Fruit fly (Drosophila melanogaster) whole organism, adult: ENCODE data around the gene CG31804.

Experiments
- CG11617 ChIP-seq: fragments of 200-800 bp; sonication (Bioruptor generic); optimal IDR thresholded peaks from 2 replicates; lab custom pipeline; 2017; ENCODE audit warnings: mild to moderate bottlenecking, missing biosample characterization, missing genetic modification reagents, missing genetic modification characterization
- CG12768 ChIP-seq: fragments of 200-800 bp; sonication (Bioruptor generic); optimal IDR thresholded peaks from 2 replicates; lab custom pipeline; 2017; ENCODE audit warnings: missing biosample characterization, missing genetic modification characterization, mild to moderate bottlenecking, moderate library complexity, missing genetic modification reagents
- CG14711 ChIP-seq: fragments of 200-800 bp; sonication (Bioruptor generic); optimal IDR thresholded peaks from 2 replicates; lab custom pipeline; 2018; ENCODE audit warnings: missing biosample characterization, mild to moderate bottlenecking, missing genetic modification characterization, moderate library complexity
- CG1620 ChIP-seq: fragments of 200-800 bp; sonication (Bioruptor generic); optimal IDR thresholded peaks from 2 replicates; lab custom pipeline; 2016; ENCODE audit warnings: missing biosample characterization, missing genetic modification characterization
- CG33017 ChIP-seq: fragments of 200-800 bp; sonication (Bioruptor generic); optimal IDR thresholded peaks from 2 replicates; lab custom pipeline; 2018; ENCODE audit warnings: missing biosample characterization, mild to moderate bottlenecking, missing genetic modification characterization, moderate library complexity
- CG5204 ChIP-seq: fragments of 200-800 bp; sonication (Bioruptor generic); optimal IDR thresholded peaks from 2 replicates; lab custom pipeline; 2016; ENCODE audit warnings: missing biosample characterization, missing genetic modification characterization
- CG7045 ChIP-seq: fragments of 200-800 bp; sonication (Bioruptor generic); optimal IDR thresholded peaks from 2 replicates; lab custom pipeline; 2017; ENCODE audit warnings: missing biosample characterization, mild to moderate bottlenecking, missing genetic modification characterization
- CG7101 ChIP-seq: fragments of 200-800 bp; sonication (Bioruptor generic); optimal IDR thresholded peaks from 2 replicates; lab custom pipeline; 2018; ENCODE audit warnings: missing biosample characterization, mild to moderate bottlenecking, missing genetic modification characterization, moderate library complexity
- Clk ChIP-seq: fragments of 200-800 bp; sonication (Bioruptor generic); optimal IDR thresholded peaks from 2 replicates; lab custom pipeline; 2017; ENCODE audit warnings: missing biosample characterization, missing genetic modification characterization
- Crg-1 ChIP-seq: fragments of 200-800 bp; sonication (Bioruptor generic); optimal IDR thresholded peaks from 2 replicates; lab custom pipeline; 2016; ENCODE audit warnings: missing biosample characterization, missing genetic modification characterization
- Hr96 ChIP-seq: fragments of 200-800 bp; sonication (Bioruptor generic); optimal IDR thresholded peaks from 2 replicates; lab custom pipeline; 2016; ENCODE audit warnings: missing biosample characterization, missing genetic modification characterization
- Mnt ChIP-seq: fragments of 200-800 bp; sonication (Bioruptor generic); optimal IDR thresholded peaks from 2 replicates; lab custom pipeline; 2016; ENCODE audit warnings: missing biosample characterization, mild to moderate bottlenecking, missing genetic modification characterization
- bab1 ChIP-seq: fragments of 200-800 bp; sonication (Bioruptor generic); optimal IDR thresholded peaks from 3 replicates; lab custom pipeline; 2019; ENCODE audit warnings: missing biosample characterization, mild to moderate bottlenecking, missing genetic modification characterization, moderate library complexity
- cic ChIP-seq: fragments of 200-800 bp; sonication (Bioruptor generic); optimal IDR thresholded peaks from 2 replicates; lab custom pipeline; 2017; ENCODE audit warnings: missing biosample characterization, mild to moderate bottlenecking, missing genetic modification characterization, moderate library complexity
- cnc ChIP-seq, 2 experiments: fragments of >200 bp; optimal IDR thresholded peaks; 2 replicates each; lab custom pipeline; 2017
- kay ChIP-seq: fragments of 200-800 bp; sonication (Bioruptor generic); peaks from one replicate; lab custom pipeline; 2016; ENCODE audit warnings: missing biosample characterization, missing genetic modification characterization, borderline replicate concordance
- ovo ChIP-seq: fragments of 200-800 bp; sonication (Bioruptor generic); optimal IDR thresholded peaks from 2 replicates; lab custom pipeline; 2016; ENCODE audit warnings: missing biosample characterization, missing genetic modification characterization
- pad ChIP-seq: fragments of 200-800 bp; sonication (Bioruptor generic); optimal IDR thresholded peaks from 3 replicates; lab custom pipeline; 2017; ENCODE audit warnings: missing biosample characterization, missing genetic modification characterization, mild to moderate bottlenecking, moderate library complexity, missing genetic modification reagents
- tj ChIP-seq: fragments of 200-800 bp; sonication (Bioruptor generic); optimal IDR thresholded peaks from 3 replicates; lab custom pipeline; 2017; ENCODE audit warnings: missing biosample characterization, mild to moderate bottlenecking, missing genetic modification characterization, moderate library complexity
- toe ChIP-seq: fragments of 200-800 bp; sonication (Bioruptor generic); optimal IDR thresholded peaks from 2 replicates; lab custom pipeline; 2016; ENCODE audit warnings: missing biosample characterization, missing genetic modification characterization

The CG31804 gene

dm6 chr2L:17363196-17363595, at the start of gene CG31804:
Gene CG31804, plus strand, starts transcription at chr2L:17363496.
- TF ChIP-seq CG33017 (no peak), Clk (no peak), cic (GFP tag; lab: Kevin White, UChicago) (no peak), CG14711 (tag; lab: Kevin White, UChicago) (no peak), pad (GFP tag; lab: Kevin White, UChicago) (no peak)

- TF ChIP-seq tj (no peak), kay (GFP tag; lab: Kevin White, UChicago) (no peak), cnc (optimal IDR thresholded peaks at IDR 0.05; lab: Kevin White, UChicago) (no peak), CG7101 (tag; lab: Kevin White, UChicago) (no peak), Hr96 (GFP tag; lab: Kevin White, UChicago) (no peak), CG33017 (no peak), Crg-1 (GFP tag; lab: Kevin White, UChicago) (no peak), CG11617 (GFP tag; lab: Kevin White, UChicago) (no peak), cic (GFP tag; lab: Kevin White, UChicago) (no peak), CG1620 (GFP tag; lab: Kevin White, UChicago) (no peak), CG14711 (tag; lab: Kevin White, UChicago) (no peak), CG5204 (GFP tag; lab: Kevin White, UChicago) (no peak)
Measured at dm6 chr2L:17320612-17321011, 42.7 kb upstream of the CG31804 start, which contains the start of gene CG45691. Gene CG45691, minus strand, starts transcription at chr2L:17320712.

- TF ChIP-seq CG12768 (GFP tag; lab: Kevin White, UChicago) = no peak
- no peak for TF ChIP-seq kay (GFP tag; lab: Kevin White, UChicago)
- TF ChIP-seq tj = no peak
- no peak for TF ChIP-seq CG11617 (GFP tag; lab: Kevin White, UChicago)
- TF ChIP-seq Hr96 (GFP tag; lab: Kevin White, UChicago) = no peak
- no peak for TF ChIP-seq bab1 (GFP tag; lab: Kevin White, UChicago)
- no peak for TF ChIP-seq Clk
- no peak for TF ChIP-seq Crg-1 (GFP tag; lab: Kevin White, UChicago)
- TF ChIP-seq cic (GFP tag; lab: Kevin White, UChicago) = no peak
Measured at dm6 chr2L:17368503-17368902, 5.2 kb downstream of the CG31804 start.

dm6 chr2L:17374832-17375231, 11.5 kb downstream of the CG31804 start:
- no peak for TF ChIP-seq CG5204 (GFP tag; lab: Kevin White, UChicago)
- no peak for TF ChIP-seq CG12768 (GFP tag; lab: Kevin White, UChicago)
- no peak for TF ChIP-seq tj
- no peak for TF ChIP-seq Hr96 (GFP tag; lab: Kevin White, UChicago)
- no peak for TF ChIP-seq pad (GFP tag; lab: Kevin White, UChicago)
- no peak for TF ChIP-seq CG1620 (GFP tag; lab: Kevin White, UChicago)
- TF ChIP-seq Clk = no peak
- TF ChIP-seq cnc (optimal IDR thresholded peaks at IDR 0.05; lab: Kevin White, UChicago) = no peak
- TF ChIP-seq Mnt (GFP tag; lab: Kevin White, UChicago) = no peak
- TF ChIP-seq CG7045 (GFP tag; lab: Kevin White, UChicago) = no peak
- no peak for TF ChIP-seq CG33017
- no peak for TF ChIP-seq CG14711 (tag; lab: Kevin White, UChicago)
- TF ChIP-seq kay (GFP tag; lab: Kevin White, UChicago) = no peak
- no peak for TF ChIP-seq cic (GFP tag; lab: Kevin White, UChicago)
- no peak for TF ChIP-seq ovo (GFP tag; lab: Kevin White, UChicago)
- TF ChIP-seq CG11617 (GFP tag; lab: Kevin White, UChicago) = no peak
- TF ChIP-seq CG7101 (tag; lab: Kevin White, UChicago) = no peak

dm6 chr2L:17375955-17376659, 12.8 kb downstream of the CG31804 start:
- TF ChIP-seq Mnt (GFP tag; lab: Kevin White, UChicago) (no peak), Crg-1 (GFP tag; lab: Kevin White, UChicago) (no peak), ovo (GFP tag; lab: Kevin White, UChicago) (no peak), Hr96 (GFP tag; lab: Kevin White, UChicago) (no peak), tj (no peak), kay (GFP tag; lab: Kevin White, UChicago) (no peak), CG33017 (no peak), Clk (no peak), CG11617 (GFP tag; lab: Kevin White, UChicago) (no peak), toe (GFP tag; lab: Kevin White, UChicago) (no peak), CG12768 (GFP tag; lab: Kevin White, UChicago) (no peak), cic (GFP tag; lab: Kevin White, UChicago) (no peak), CG14711 (tag; lab: Kevin White, UChicago) (no peak), CG7045 (GFP tag; lab: Kevin White, UChicago) (no peak), CG1620 (GFP tag; lab: Kevin White, UChicago) (no peak)

dm6 chr2L:17377818-17378217, 14.5 kb downstream of the CG31804 start:
- no peak for TF ChIP-seq ovo (GFP tag; lab: Kevin White, UChicago)
- no peak for TF ChIP-seq CG7101 (tag; lab: Kevin White, UChicago)
- no peak for TF ChIP-seq Hr96 (GFP tag; lab: Kevin White, UChicago)
- TF ChIP-seq cic (GFP tag; lab: Kevin White, UChicago) = no peak
- no peak for TF ChIP-seq pad (GFP tag; lab: Kevin White, UChicago)
- no peak for TF ChIP-seq bab1 (GFP tag; lab: Kevin White, UChicago)
- TF ChIP-seq CG7045 (GFP tag; lab: Kevin White, UChicago) = no peak
- TF ChIP-seq CG1620 (GFP tag; lab: Kevin White, UChicago) = no peak
- no peak for TF ChIP-seq toe (GFP tag; lab: Kevin White, UChicago)
- no peak for TF ChIP-seq Clk
- TF ChIP-seq tj = no peak
- TF ChIP-seq Crg-1 (GFP tag; lab: Kevin White, UChicago) = no peak
- no peak for TF ChIP-seq CG12768 (GFP tag; lab: Kevin White, UChicago)
- no peak for TF ChIP-seq cnc (optimal IDR thresholded peaks at IDR 0.05; lab: Kevin White, UChicago)
- no peak for TF ChIP-seq CG33017
